Fruit fly (Drosophila melanogaster) whole organism, embryonic: ENCODE results near the gene CG7634.

Experiments
- Bteb2 ChIP-seq: fragments of 200-800 bp; sonication (Bioruptor generic); optimal IDR thresholded peaks from 2 replicates; lab custom pipeline; 2016; ENCODE audit warnings: missing biosample characterization, missing genetic modification characterization
- CG11504 ChIP-seq: fragments of 200-800 bp; sonication (Bioruptor generic); optimal IDR thresholded peaks from 3 replicates; lab custom pipeline; 2019; ENCODE audit warnings: missing biosample characterization, mild to moderate bottlenecking, missing genetic modification characterization, moderate library complexity
- CG16815 ChIP-seq: fragments of 200-800 bp; sonication (Bioruptor generic); optimal IDR thresholded peaks from 3 replicates; lab custom pipeline; 2017; ENCODE audit warnings: missing biosample characterization, mild to moderate bottlenecking, missing genetic modification characterization
- CG18476 ChIP-seq: fragments of 200-800 bp; sonication (Bioruptor generic); optimal IDR thresholded peaks from 2 replicates; lab custom pipeline; 2016; ENCODE audit warnings: missing biosample characterization, mild to moderate bottlenecking, missing genetic modification characterization
- CG18619 ChIP-seq: fragments of 200-800 bp; sonication (Bioruptor generic); optimal IDR thresholded peaks from 3 replicates; lab custom pipeline; 2017; ENCODE audit warnings: missing biosample characterization, mild to moderate bottlenecking, missing genetic modification characterization
- CG2678 ChIP-seq: fragments of 200-800 bp; sonication (Bioruptor generic); optimal IDR thresholded peaks from 3 replicates; lab custom pipeline; 2019; ENCODE audit warnings: missing biosample characterization, mild to moderate bottlenecking, missing genetic modification characterization, moderate library complexity
- CG30431 ChIP-seq: fragments of 200-800 bp; sonication (Bioruptor generic); optimal IDR thresholded peaks from 2 replicates; lab custom pipeline; 2017; ENCODE audit warnings: missing biosample characterization, missing genetic modification characterization
- CG31388 ChIP-seq: fragments of 200-800 bp; sonication (Bioruptor generic); optimal IDR thresholded peaks from 2 replicates; lab custom pipeline; 2016; ENCODE audit warnings: missing biosample characterization, missing genetic modification characterization
- CG31441 ChIP-seq: fragments of 200-800 bp; sonication (Bioruptor generic); IDR thresholded peaks from 2 replicates; pipeline ENCODE4 v1.3.6; 2022; ENCODE audit warnings: missing biosample characterization, missing genetic modification characterization
- CG32772 ChIP-seq: fragments of 200-800 bp; sonication (Bioruptor generic); IDR thresholded peaks from 2 replicates; pipeline ENCODE4 v1.3.6; 2022; ENCODE audit warnings: missing biosample characterization, missing genetic modification characterization
- CG34376 ChIP-seq: fragments of 200-800 bp; sonication (Bioruptor generic); optimal IDR thresholded peaks from 2 replicates; lab custom pipeline; 2018; ENCODE audit warnings: missing biosample characterization, mild to moderate bottlenecking, missing genetic modification characterization
- CG3838 ChIP-seq: fragments of 200-800 bp; sonication (Bioruptor generic); optimal IDR thresholded peaks from 3 replicates; lab custom pipeline; 2016; ENCODE audit warnings: missing biosample characterization, missing genetic modification characterization
- CG3847 ChIP-seq: fragments of 200-800 bp; sonication (Bioruptor generic); IDR thresholded peaks from 2 replicates; pipeline ENCODE4 v1.3.6; 2022; ENCODE audit warnings: missing biosample characterization, missing genetic modification characterization
- CG4730 ChIP-seq: fragments of 200-800 bp; sonication (Bioruptor generic); IDR thresholded peaks from 2 replicates; pipeline ENCODE4 v1.3.6; 2022; ENCODE audit warnings: missing biosample characterization, missing genetic modification characterization
- CG8388 ChIP-seq: fragments of 200-800 bp; sonication (Bioruptor generic); optimal IDR thresholded peaks from 2 replicates; lab custom pipeline; 2019; ENCODE audit warnings: missing biosample characterization, mild to moderate bottlenecking, missing genetic modification characterization, moderate library complexity
- CG8765 ChIP-seq: fragments of 200-800 bp; sonication (Bioruptor generic); IDR thresholded peaks from 2 replicates; pipeline ENCODE4 v1.3.6; 2022; ENCODE audit warnings: missing biosample characterization, missing genetic modification characterization
- CkIIα-i1 ChIP-seq: fragments of 200-800 bp; sonication (Bioruptor generic); IDR thresholded peaks from 2 replicates; pipeline ENCODE4 v1.3.6; 2022; ENCODE audit warnings: missing biosample characterization, missing genetic modification characterization
- D ChIP-seq, 2 experiments: fragments of 200-800 bp in 1 of 2; fragments of >200 bp in 1 of 2; sonication (Bioruptor generic) in 1 of 2; optimal IDR thresholded peaks; 2 replicates in 1 of 2; 3 replicates in 1 of 2; lab custom pipeline; 2017; ENCODE audit warnings: mild to moderate bottlenecking in 1 of 2, missing biosample characterization in 1 of 2, missing genetic modification characterization in 1 of 2, missing genetic modification reagents in 1 of 2
- Dad ChIP-seq: fragments of 200-800 bp; sonication (Bioruptor generic); optimal IDR thresholded peaks from 3 replicates; lab custom pipeline; 2016; ENCODE audit warnings: missing biosample characterization, missing genetic modification characterization
- Dbx ChIP-seq: fragments of 200-800 bp; sonication (Bioruptor generic); IDR thresholded peaks from 3 replicates; pipeline ENCODE4 v1.3.6; 2022; ENCODE audit warnings: missing biosample characterization, missing genetic modification characterization
- Dip3 ChIP-seq: fragments of 200-800 bp; sonication (Bioruptor generic); optimal IDR thresholded peaks from 3 replicates; lab custom pipeline; 2016; ENCODE audit warnings: missing biosample characterization, missing genetic modification characterization
- Drgx ChIP-seq: fragments of 200-800 bp; sonication (Bioruptor generic); IDR thresholded peaks from 2 replicates; pipeline ENCODE4 v1.3.6; 2022; ENCODE audit warnings: missing biosample characterization, missing genetic modification characterization
- HHEX ChIP-seq: fragments of 200-800 bp; sonication (Bioruptor generic); optimal IDR thresholded peaks from 3 replicates; lab custom pipeline; 2017; ENCODE audit warnings: missing biosample characterization, mild to moderate bottlenecking, missing genetic modification characterization, missing genetic modification reagents
- HLH54F ChIP-seq: fragments of 200-800 bp; sonication (Bioruptor generic); optimal IDR thresholded peaks from 3 replicates; lab custom pipeline; 2016; ENCODE audit warnings: missing biosample characterization, missing genetic modification characterization
- Mad ChIP-seq: fragments of 200-800 bp; sonication (Bioruptor generic); optimal IDR thresholded peaks from 2 replicates; lab custom pipeline; 2016; ENCODE audit warnings: missing biosample characterization, missing genetic modification characterization
- NK7.1 ChIP-seq: fragments of 200-800 bp; sonication (Bioruptor generic); optimal IDR thresholded peaks from 3 replicates; lab custom pipeline; 2016; ENCODE audit warnings: missing biosample characterization, missing genetic modification characterization
- Nf-YB ChIP-seq: fragments of 200-800 bp; sonication (Bioruptor generic); optimal IDR thresholded peaks from 3 replicates; lab custom pipeline; 2019; ENCODE audit warnings: missing biosample characterization, mild to moderate bottlenecking, missing genetic modification characterization, moderate library complexity
- PHDP ChIP-seq: fragments of 200-800 bp; sonication (Bioruptor generic); optimal IDR thresholded peaks from 3 replicates; lab custom pipeline; 2018; ENCODE audit warnings: missing biosample characterization, mild to moderate bottlenecking, missing genetic modification characterization, moderate library complexity
- Scr ChIP-seq: fragments of 200-800 bp; sonication (Bioruptor generic); IDR thresholded peaks from 2 replicates; pipeline ENCODE4 v1.3.6; 2022; ENCODE audit warnings: missing biosample characterization, missing genetic modification characterization; ENCODE audit not compliant: partially characterized antibody
- Taf1 ChIP-seq: fragments of 200-800 bp; sonication (Bioruptor generic); IDR thresholded peaks from 2 replicates; pipeline ENCODE4 v1.3.6; 2022; ENCODE audit warnings: missing biosample characterization, missing genetic modification characterization
- az2 ChIP-seq: fragments of 200-800 bp; sonication (Bioruptor generic); optimal IDR thresholded peaks from 3 replicates; lab custom pipeline; 2016; ENCODE audit warnings: missing biosample characterization, missing genetic modification characterization
- cad ChIP-seq: fragments of >200 bp; optimal IDR thresholded peaks from 2 replicates; lab custom pipeline; 2017; ENCODE audit warnings: missing biosample characterization, missing genetic modification characterization
- cato ChIP-seq: fragments of 200-800 bp; sonication (Bioruptor generic); optimal IDR thresholded peaks from 2 replicates; lab custom pipeline; 2016; ENCODE audit warnings: missing biosample characterization, missing genetic modification characterization, borderline replicate concordance
- chinmo ChIP-seq: fragments of 200-800 bp; sonication (Bioruptor generic); IDR thresholded peaks from 4 replicates; pipeline ENCODE4 v1.3.6; 2022; ENCODE audit warnings: missing biosample characterization, missing genetic modification characterization; ENCODE audit not compliant: partially characterized antibody
- dimm ChIP-seq: fragments of 200-800 bp; sonication (Bioruptor generic); IDR thresholded peaks from 2 replicates; pipeline ENCODE4 v1.3.6; 2022; ENCODE audit warnings: missing biosample characterization, missing genetic modification characterization
- disco-r ChIP-seq: fragments of 200-800 bp; sonication (Bioruptor generic); optimal IDR thresholded peaks from 2 replicates; lab custom pipeline; 2016; ENCODE audit warnings: missing biosample characterization, missing genetic modification characterization
- dmrt99B ChIP-seq: fragments of 200-800 bp; sonication (Bioruptor generic); optimal IDR thresholded peaks from 2 replicates; lab custom pipeline; 2018; ENCODE audit warnings: missing biosample characterization, mild to moderate bottlenecking, missing genetic modification characterization, moderate library complexity
- en ChIP-seq: fragments of 200-800 bp; sonication (Bioruptor generic); optimal IDR thresholded peaks from 2 replicates; lab custom pipeline; 2016; ENCODE audit warnings: missing biosample characterization, missing genetic modification characterization
- esg ChIP-seq: fragments of 200-800 bp; sonication (Bioruptor generic); conservative IDR thresholded peaks from 2 replicates; pipeline ENCODE4 v1.3.6; 2022; ENCODE audit warnings: missing biosample characterization, missing genetic modification characterization
- eyg ChIP-seq: fragments of 200-800 bp; sonication (Bioruptor generic); optimal IDR thresholded peaks from 3 replicates; lab custom pipeline; 2016; ENCODE audit warnings: missing biosample characterization, missing genetic modification characterization
- gcm2 ChIP-seq: fragments of 200-800 bp; sonication (Bioruptor generic); optimal IDR thresholded peaks from 2 replicates; lab custom pipeline; 2016; ENCODE audit warnings: missing biosample characterization, missing genetic modification characterization
- ind ChIP-seq: fragments of 200-800 bp; sonication (Bioruptor generic); optimal IDR thresholded peaks from 3 replicates; lab custom pipeline; 2016; ENCODE audit warnings: missing biosample characterization, missing genetic modification characterization
- jing ChIP-seq: fragments of 200-800 bp; sonication (Bioruptor generic); optimal IDR thresholded peaks from 2 replicates; lab custom pipeline; 2018; ENCODE audit warnings: missing biosample characterization, mild to moderate bottlenecking, missing genetic modification characterization
- p53 ChIP-seq: fragments of 200-800 bp; sonication (Bioruptor generic); optimal IDR thresholded peaks from 2 replicates; lab custom pipeline; 2016; ENCODE audit warnings: missing biosample characterization, missing genetic modification characterization
- phol ChIP-seq: fragments of 200-800 bp; sonication (Bioruptor generic); optimal IDR thresholded peaks from 3 replicates; lab custom pipeline; 2018; ENCODE audit warnings: missing biosample characterization, mild to moderate bottlenecking, missing genetic modification characterization, moderate library complexity
- salm ChIP-seq: fragments of 200-800 bp; sonication (Bioruptor generic); optimal IDR thresholded peaks from 2 replicates; lab custom pipeline; 2018; ENCODE audit warnings: missing biosample characterization, mild to moderate bottlenecking, missing genetic modification characterization
- tio ChIP-seq: fragments of 200-800 bp; sonication (Bioruptor generic); optimal IDR thresholded peaks from 2 replicates; lab custom pipeline; 2017; ENCODE audit warnings: missing biosample characterization, missing genetic modification characterization, inconsistent platforms
- z ChIP-seq: fragments of 200-800 bp; sonication (Bioruptor generic); IDR thresholded peaks from 3 replicates; pipeline ENCODE4 v1.3.6; 2022; ENCODE audit warnings: missing biosample characterization, missing genetic modification characterization

CG7634 gene

dm6 chr3L:21515823-21516715, 49.2 kb upstream of the CG7634 start, which contains the start of the genes SAK and Cdk12 (continued):
- TF ChIP-seq tio (GFP tag; lab: Kevin White, UChicago): peak; percentile 88
- peak; percentile 67 for TF ChIP-seq CG8765
- peak; percentile 76 for TF ChIP-seq CG31388
- TF ChIP-seq cato (GFP tag; lab: Kevin White, UChicago): peak; percentile 68
- peak; percentile 57 for TF ChIP-seq CG34376 (GFP tag; lab: Kevin White, UChicago)
- peak; percentile 86 for TF ChIP-seq az2
- TF ChIP-seq Mad (GFP tag; lab: Kevin White, UChicago): peak; percentile 43
- no peak for TF ChIP-seq gcm2 (GFP tag; lab: Kevin White, UChicago)
- TF ChIP-seq dmrt99B (tag; lab: Kevin White, UChicago): peak; percentile 83
- TF ChIP-seq Dbx (GFP tag; lab: Robert Waterston, UW): peak; percentile 84
- TF ChIP-seq Bteb2 (GFP tag; lab: Kevin White, UChicago): no peak
- TF ChIP-seq CG30431: peak; percentile 65
- TF ChIP-seq Dad (GFP tag; lab: Kevin White, UChicago): peak; percentile 48
- peak; percentile 75 for TF ChIP-seq esg
- TF ChIP-seq NK7.1 (GFP tag; lab: Kevin White, UChicago): peak; percentile 13
- TF ChIP-seq ind: peak; percentile 86
- peak; percentile 87 for TF ChIP-seq CG16815 (GFP tag; lab: Kevin White, UChicago)
- peak; percentile 77; the same call in 1 of the 2 replicates for TF ChIP-seq Taf1 (GFP tag; lab: Robert Waterston, UW)
- no peak for TF ChIP-seq CkIIα-i1 (GFP tag; lab: Robert Waterston, UW)
- peak; percentile 21; the same call in 1 of the 2 replicates for TF ChIP-seq dimm (GFP tag; lab: Robert Waterston, UW)
- peak; percentile 85 for TF ChIP-seq HHEX (GFP tag; lab: Kevin White, UChicago)
- peak; percentile 47 for TF ChIP-seq CG3838 (GFP tag; lab: Kevin White, UChicago)
- TF ChIP-seq CG2678 (tag; lab: Kevin White, UChicago): peak; percentile 90
- TF ChIP-seq CG32772: peak; percentile 76
- TF ChIP-seq en (GFP tag; lab: Kevin White, UChicago): no peak
- peak; percentile 60 for TF ChIP-seq Scr (GFP tag; lab: Robert Waterston, UW)
- peak; percentile 78 for TF ChIP-seq CG8388
- TF ChIP-seq phol (tag; lab: Kevin White, UChicago): peak; percentile 89
- TF ChIP-seq CG31441 (GFP tag; lab: Robert Waterston, UW): peak; percentile 96
- TF ChIP-seq eyg (GFP tag; lab: Kevin White, UChicago): no peak
- peak; percentile 86 for TF ChIP-seq CG3847 (GFP tag; lab: Robert Waterston, UW)
- TF ChIP-seq HLH54F (GFP tag; lab: Kevin White, UChicago): peak; percentile 74
- no peak for TF ChIP-seq D (optimal IDR thresholded peaks at IDR 0.05; lab: Kevin White, UChicago)
- peak; percentile 81 for TF ChIP-seq D (GFP tag; optimal IDR thresholded peaks at IDR 0.05; lab: Kevin White, UChicago)
- TF ChIP-seq CG18619 (GFP tag; lab: Kevin White, UChicago): peak; percentile 87
- TF ChIP-seq p53 (GFP tag; lab: Kevin White, UChicago): no peak
- peak; percentile 69 for TF ChIP-seq Nf-YB
- peak; percentile 71; the same call in 1 of the 4 replicates for TF ChIP-seq chinmo
- peak; percentile 55 for TF ChIP-seq Drgx (GFP tag; lab: Robert Waterston, UW)
- TF ChIP-seq salm (tag; lab: Kevin White, UChicago): peak; percentile 60
- TF ChIP-seq CG11504 (tag; lab: Kevin White, UChicago): peak; percentile 88
- TF ChIP-seq z (GFP tag; lab: Robert Waterston, UW): no peak
- no peak; the same call in 1 of the 2 replicates for TF ChIP-seq CG4730
- peak; percentile 29 for TF ChIP-seq disco-r (GFP tag; lab: Kevin White, UChicago)
- peak; percentile 48 for TF ChIP-seq jing (GFP tag; lab: Kevin White, UChicago)
- peak; percentile 79 for TF ChIP-seq CG18476 (GFP tag; lab: Kevin White, UChicago)
- TF ChIP-seq cad (GFP tag; lab: Kevin White, UChicago): no peak
- peak; percentile 71 for TF ChIP-seq Dip3 (GFP tag; lab: Kevin White, UChicago)
- TF ChIP-seq PHDP: peak; percentile 85
